Worm (Caenorhabditis elegans) whole organism, L2 larva: ENCODE data around the gene srz-78.

ENCODE experiments used
- C34F6.9 ChIP-seq: fragments of 150-350 bp; optimal IDR thresholded peaks from 2 replicates; lab custom pipeline; 2014; ENCODE audit warnings: missing biosample characterization, missing genetic modification characterization
- aly-2 ChIP-seq: fragments of 150-350 bp; optimal IDR thresholded peaks from 2 replicates; lab custom pipeline; 2014; ENCODE audit warnings: missing biosample characterization, missing genetic modification characterization
- ama-1 ChIP-seq: fragments of 150-350 bp; optimal IDR thresholded peaks from 2 replicates; lab custom pipeline; 2018; ENCODE audit warnings: inconsistent platforms
- elt-3 ChIP-seq: sonication (generic microtip); optimal IDR thresholded peaks from 2 replicates; lab custom pipeline; 2017; ENCODE audit warnings: missing biosample characterization, missing genetic modification characterization
- lin-11 ChIP-seq: fragments of 150-350 bp; sonication (generic microtip); optimal IDR thresholded peaks from 2 replicates; lab custom pipeline; 2014; ENCODE audit warnings: missing biosample characterization, missing genetic modification characterization, inconsistent platforms, mixed read lengths
- nhr-12 ChIP-seq: fragments of 150-350 bp; optimal IDR thresholded peaks from 2 replicates; lab custom pipeline; 2014; ENCODE audit warnings: missing biosample characterization, missing genetic modification characterization
- nhr-6 ChIP-seq: fragments of 150-350 bp; optimal IDR thresholded peaks from 2 replicates; lab custom pipeline; 2014; ENCODE audit warnings: missing biosample characterization, missing genetic modification characterization
- sem-4 ChIP-seq: fragments of 150-350 bp; optimal IDR thresholded peaks from 2 replicates; lab custom pipeline; 2014; ENCODE audit warnings: missing biosample characterization, missing genetic modification reagents, missing genetic modification characterization
- unc-39 ChIP-seq: fragments of 150-350 bp; optimal IDR thresholded peaks from 2 replicates; lab custom pipeline; 2014; ENCODE audit warnings: missing biosample characterization, missing genetic modification characterization
- unc-55 ChIP-seq: fragments of 150-350 bp; sonication (generic microtip); optimal IDR thresholded peaks from 3 replicates; lab custom pipeline; 2014; ENCODE audit warnings: missing biosample characterization, missing genetic modification reagents, missing genetic modification characterization

DNA sequence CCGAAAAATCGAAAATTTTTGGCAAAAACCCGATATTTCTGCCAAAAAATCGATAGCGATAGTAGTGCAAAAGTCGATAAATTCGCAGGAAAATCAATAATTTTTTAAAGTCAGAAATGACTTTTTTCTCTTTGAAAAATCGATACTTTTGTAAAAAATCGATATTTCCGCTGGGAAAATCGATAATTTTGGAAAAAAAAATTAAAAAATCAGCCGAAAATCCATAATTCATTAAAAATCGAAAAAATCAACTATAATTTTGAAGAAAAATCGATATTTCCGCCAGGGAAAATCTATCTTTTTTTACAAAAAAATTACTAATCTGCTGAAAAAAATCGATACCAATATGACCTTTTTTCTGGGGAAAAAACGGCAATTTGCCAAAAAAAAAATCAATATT is 40.0 kb downstream of the srz-78 start:
- TF ChIP-seq sem-4 (no peak), lin-11 (tag; lab: Kevin White, UChicago) (no peak), aly-2 (tag; lab: Kevin White, UChicago) (no peak), elt-3 (tag; lab: Kevin White, UChicago) (no peak), C34F6.9 (tag; lab: Kevin White, UChicago) (no peak), unc-39 (tag; lab: Kevin White, UChicago) (no peak), ama-1 (lab: Kevin White, UChicago) (no peak), nhr-6 (tag; lab: Kevin White, UChicago) (no peak), unc-55 (GFP tag; lab: Kevin White, UChicago) (no peak), nhr-12 (no peak)
